Fruit fly (Drosophila melanogaster): ENCODE measurements around the gene Or22b.

dm6 chr2L:1478488-1478887 is 44.0 kb upstream of the Or22b start:
- TF ChIP-seq psq (optimal IDR thresholded peaks at IDR 0.05): no peak
- TF ChIP-seq ttk (optimal IDR thresholded peaks at IDR 0.05): no peak
- TF ChIP-seq insv (optimal IDR thresholded peaks at IDR 0.05): no peak
- no peak for TF ChIP-seq Myc (optimal IDR thresholded peaks at IDR 0.05)

Measured in Kc167 (cell line).